Fruit fly (Drosophila melanogaster) whole organism, embryonic: ENCODE results near the gene InR.

Experiments
- Ada2b ChIP-seq: fragments of 200-800 bp; sonication (Bioruptor generic); IDR thresholded peaks from 2 replicates; pipeline ENCODE4 v1.3.6; 2022; ENCODE audit warnings: missing biosample characterization, missing genetic modification characterization
- Bdp1 ChIP-seq: fragments of 200-800 bp; sonication (Bioruptor generic); optimal IDR thresholded peaks from 3 replicates; lab custom pipeline; 2016; ENCODE audit warnings: missing biosample characterization, missing genetic modification characterization
- Blimp-1 ChIP-seq: fragments of 200-800 bp; sonication (Bioruptor generic); optimal IDR thresholded peaks from 3 replicates; lab custom pipeline; 2018; ENCODE audit warnings: missing biosample characterization, missing genetic modification characterization, mild to moderate bottlenecking, moderate library complexity, missing genetic modification reagents
- CG10321 ChIP-seq: fragments of 200-800 bp; sonication (Bioruptor generic); IDR thresholded peaks from 2 replicates; pipeline ENCODE4 v1.3.6; 2022; ENCODE audit warnings: missing biosample characterization, missing genetic modification characterization
- CG10654 ChIP-seq: fragments of 200-800 bp; sonication (Bioruptor generic); optimal IDR thresholded peaks from 2 replicates; lab custom pipeline; 2016; ENCODE audit warnings: missing biosample characterization, missing genetic modification characterization
- CG12071 ChIP-seq: fragments of 200-800 bp; sonication (Bioruptor generic); optimal IDR thresholded peaks from 3 replicates; lab custom pipeline; 2018; ENCODE audit warnings: missing biosample characterization, mild to moderate bottlenecking, missing genetic modification characterization
- CG14860 ChIP-seq: fragments of 200-800 bp; sonication (Bioruptor generic); IDR thresholded peaks from 3 replicates; pipeline ENCODE4 v1.3.6; 2022; ENCODE audit warnings: missing biosample characterization, missing genetic modification characterization; ENCODE audit not compliant: partially characterized antibody
- CG1602 ChIP-seq: fragments of 200-800 bp; sonication (Bioruptor generic); optimal IDR thresholded peaks from 3 replicates; lab custom pipeline; 2016; ENCODE audit warnings: missing biosample characterization, missing genetic modification characterization
- CG17186 ChIP-seq: fragments of 200-800 bp; sonication (Bioruptor generic); optimal IDR thresholded peaks from 3 replicates; lab custom pipeline; 2017; ENCODE audit warnings: missing biosample characterization, missing genetic modification reagents, missing genetic modification characterization
- CG1792 ChIP-seq: fragments of 200-800 bp; sonication (Bioruptor generic); optimal IDR thresholded peaks from 2 replicates; lab custom pipeline; 2016; ENCODE audit warnings: missing biosample characterization, missing genetic modification characterization
- CG18011 ChIP-seq: fragments of 200-800 bp; sonication (Bioruptor generic); optimal IDR thresholded peaks from 2 replicates; lab custom pipeline; 2017; ENCODE audit warnings: missing biosample characterization, missing genetic modification characterization, mild to moderate bottlenecking, moderate library complexity, missing genotype
- CG31441 ChIP-seq: fragments of 200-800 bp; sonication (Bioruptor generic); IDR thresholded peaks from 2 replicates; pipeline ENCODE4 v1.3.6; 2022; ENCODE audit warnings: missing biosample characterization, missing genetic modification characterization
- CG42726 ChIP-seq: fragments of 200-800 bp; sonication (Bioruptor generic); IDR thresholded peaks from 2 replicates; pipeline ENCODE4 v1.3.6; 2022; ENCODE audit warnings: missing biosample characterization, missing genetic modification characterization; ENCODE audit not compliant: partially characterized antibody
- CG43689 ChIP-seq: fragments of 200-800 bp; sonication (Bioruptor generic); IDR thresholded peaks from 2 replicates; pipeline ENCODE4 v1.3.6; 2022; ENCODE audit warnings: missing biosample characterization, missing genetic modification characterization
- CG4854 ChIP-seq: fragments of 200-800 bp; sonication (Bioruptor generic); optimal IDR thresholded peaks from 2 replicates; lab custom pipeline; 2016; ENCODE audit warnings: missing biosample characterization, missing genetic modification characterization, inconsistent platforms
- CG5180 ChIP-seq: fragments of 200-800 bp; sonication (Bioruptor generic); optimal IDR thresholded peaks from 3 replicates; lab custom pipeline; 2017; ENCODE audit warnings: missing biosample characterization, missing genetic modification characterization, mild to moderate bottlenecking, moderate library complexity, missing genetic modification reagents
- CG6272 ChIP-seq: fragments of 200-800 bp; sonication (Bioruptor generic); IDR thresholded peaks from 2 replicates; pipeline ENCODE4 v1.3.6; 2022; ENCODE audit warnings: missing biosample characterization, missing genetic modification characterization
- CG6654 ChIP-seq: fragments of 200-800 bp; sonication (Bioruptor generic); optimal IDR thresholded peaks from 2 replicates; lab custom pipeline; 2017; ENCODE audit warnings: missing biosample characterization, mild to moderate bottlenecking, missing genetic modification characterization
- CG7357 ChIP-seq: fragments of 200-800 bp; sonication (Bioruptor generic); IDR thresholded peaks from 3 replicates; pipeline ENCODE4 v1.3.6; 2022; ENCODE audit warnings: missing biosample characterization, missing genetic modification characterization
- Doc2 ChIP-seq: fragments of 200-800 bp; sonication (Bioruptor generic); IDR thresholded peaks from 2 replicates; pipeline ENCODE4 v1.3.6; 2022; ENCODE audit warnings: missing biosample characterization, missing genetic modification characterization
- E2f2 ChIP-seq: fragments of 200-800 bp; sonication (Bioruptor generic); IDR thresholded peaks from 2 replicates; pipeline ENCODE4 v1.3.6; 2022; ENCODE audit warnings: missing biosample characterization, missing genetic modification characterization
- Hr39 ChIP-seq: fragments of >200 bp; optimal IDR thresholded peaks from 2 replicates; lab custom pipeline; 2017
- Six4 ChIP-seq: fragments of 200-800 bp; sonication (Bioruptor generic); optimal IDR thresholded peaks from 2 replicates; lab custom pipeline; 2016; ENCODE audit warnings: missing biosample characterization, missing genetic modification characterization
- Sry-β ChIP-seq: fragments of 200-800 bp; sonication (Bioruptor generic); optimal IDR thresholded peaks from 2 replicates; lab custom pipeline; 2018; ENCODE audit warnings: missing biosample characterization, mild to moderate bottlenecking, missing genetic modification characterization, moderate library complexity
- Taf1 ChIP-seq: fragments of 200-800 bp; sonication (Bioruptor generic); IDR thresholded peaks from 2 replicates; pipeline ENCODE4 v1.3.6; 2022; ENCODE audit warnings: missing biosample characterization, missing genetic modification characterization
- Xrp1 ChIP-seq: fragments of 200-800 bp; sonication (Bioruptor generic); IDR thresholded peaks from 2 replicates; pipeline ENCODE4 v1.3.6; 2022; ENCODE audit warnings: missing biosample characterization, missing genetic modification characterization
- bcd ChIP-seq: fragments of 200-800 bp; sonication (Bioruptor generic); optimal IDR thresholded peaks from 2 replicates; lab custom pipeline; 2017; ENCODE audit warnings: missing biosample characterization, mild to moderate bottlenecking, missing genetic modification characterization
- btn ChIP-seq: fragments of 200-800 bp; sonication (Bioruptor generic); optimal IDR thresholded peaks from 2 replicates; lab custom pipeline; 2016; ENCODE audit warnings: missing biosample characterization, missing genetic modification characterization
- cad ChIP-seq: fragments of >200 bp; optimal IDR thresholded peaks from 2 replicates; lab custom pipeline; 2017; ENCODE audit warnings: missing biosample characterization, missing genetic modification characterization
- chinmo ChIP-seq: fragments of 200-800 bp; sonication (Bioruptor generic); IDR thresholded peaks from 4 replicates; pipeline ENCODE4 v1.3.6; 2022; ENCODE audit warnings: missing biosample characterization, missing genetic modification characterization; ENCODE audit not compliant: partially characterized antibody
- gem ChIP-seq: fragments of 200-800 bp; sonication (Bioruptor generic); optimal IDR thresholded peaks from 2 replicates; lab custom pipeline; 2019; ENCODE audit warnings: missing biosample characterization, mild to moderate bottlenecking, missing genetic modification characterization, moderate library complexity
- inv ChIP-seq: fragments of 200-800 bp; sonication (Bioruptor generic); IDR thresholded peaks from 2 replicates; pipeline ENCODE4 v1.3.6; 2022; ENCODE audit warnings: missing biosample characterization, missing genetic modification characterization; ENCODE audit not compliant: partially characterized antibody
- kah ChIP-seq: fragments of 200-800 bp; sonication (Bioruptor generic); optimal IDR thresholded peaks from 2 replicates; lab custom pipeline; 2018; ENCODE audit warnings: missing biosample characterization, mild to moderate bottlenecking, missing genetic modification characterization
- onecut ChIP-seq: fragments of 200-800 bp; sonication (Bioruptor generic); IDR thresholded peaks from 2 replicates; pipeline ENCODE4 v1.3.6; 2022; ENCODE audit warnings: missing biosample characterization, missing genetic modification characterization
- sqz ChIP-seq: fragments of 200-800 bp; sonication (Bioruptor generic); optimal IDR thresholded peaks from 3 replicates; lab custom pipeline; 2018; ENCODE audit warnings: missing biosample characterization, mild to moderate bottlenecking, missing genetic modification characterization
- tap ChIP-seq: fragments of 200-800 bp; optimal IDR thresholded peaks from 3 replicates; lab custom pipeline; 2019; ENCODE audit warnings: missing biosample characterization, mild to moderate bottlenecking, missing genetic modification characterization, moderate library complexity
- tgo ChIP-seq: fragments of 200-800 bp; sonication (Bioruptor generic); IDR thresholded peaks from 3 replicates; pipeline ENCODE4 v1.3.6; 2022; ENCODE audit warnings: missing biosample characterization, missing genetic modification characterization
- tna ChIP-seq: fragments of 200-800 bp; sonication (Bioruptor generic); IDR thresholded peaks from 2 replicates; pipeline ENCODE4 v1.3.6; 2022; ENCODE audit warnings: missing biosample characterization, missing genetic modification characterization; ENCODE audit not compliant: partially characterized antibody
- zfh1 ChIP-seq: fragments of 200-800 bp; sonication (Bioruptor generic); IDR thresholded peaks from 3 replicates; pipeline ENCODE4 v1.3.6; 2022; ENCODE audit warnings: missing biosample characterization, missing genetic modification characterization

The InR gene

DNA sequence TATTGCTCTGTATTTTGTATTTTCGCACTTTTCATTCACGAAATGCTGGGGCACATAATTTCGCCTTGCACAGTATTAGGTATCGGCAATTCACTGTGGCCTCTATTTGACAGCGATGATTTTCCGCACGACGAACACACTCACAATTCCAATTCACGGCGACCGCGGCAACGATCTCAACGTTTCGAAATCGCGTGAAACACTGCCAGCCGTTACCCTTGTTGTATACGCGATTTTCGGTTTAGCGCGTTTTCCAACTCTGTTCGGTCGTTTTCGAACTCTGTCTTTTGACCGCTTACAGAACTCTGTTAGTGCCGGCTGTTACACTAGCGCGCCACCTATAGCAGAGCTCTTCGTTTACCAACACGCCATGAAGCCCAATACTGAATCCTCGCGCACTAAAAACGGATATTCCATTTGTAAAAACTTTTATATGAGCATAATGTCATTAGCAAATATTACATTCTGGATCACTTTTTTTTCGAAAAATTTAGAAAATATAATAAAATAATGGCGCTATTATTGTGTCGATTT lies at the start of gene InR (continued):
- TF ChIP-seq Xrp1 (GFP tag; lab: Robert Waterston, UW) (no peak), CG17186 (GFP tag; lab: Kevin White, UChicago) (peak; percentile 34), kah (GFP tag; lab: Kevin White, UChicago) (peak; percentile 45), CG31441 (no peak), CG5180 (GFP tag; lab: Kevin White, UChicago) (peak; percentile 23), Taf1 (GFP tag; lab: Robert Waterston, UW) (no peak), Blimp-1 (GFP tag; lab: Kevin White, UChicago) (no peak), CG6272 (GFP tag; lab: Robert Waterston, UW) (0 out of 2 replicates have a peak, but pooled peaks have one; percentile 26), E2f2 (GFP tag; lab: Robert Waterston, UW) (no peak), CG1602 (GFP tag; lab: Kevin White, UChicago) (peak; percentile 62), Bdp1 (GFP tag; lab: Kevin White, UChicago) (peak; percentile 67), zfh1 (GFP tag; lab: Robert Waterston, UW) (no peak), onecut (GFP tag; lab: Robert Waterston, UW) (peak; percentile 50), btn (GFP tag; lab: Kevin White, UChicago) (peak; percentile 49), CG43689 (GFP tag; lab: Robert Waterston, UW) (no peak), CG18011 (GFP tag; lab: Kevin White, UChicago) (peak; percentile 45), Ada2b (GFP tag; lab: Robert Waterston, UW) (no peak), Hr39 (lab: Kevin White, UChicago) (no peak), CG10321 (no peak), bcd (GFP tag; lab: Kevin White, UChicago) (peak; percentile 58), Doc2 (GFP tag; lab: Robert Waterston, UW) (no peak), CG1792 (GFP tag; lab: Kevin White, UChicago) (peak; percentile 66), inv (GFP tag; lab: Robert Waterston, UW) (no peak), gem (tag; lab: Kevin White, UChicago) (peak; percentile 37), Six4 (GFP tag; lab: Kevin White, UChicago) (peak; percentile 56), Sry-β (GFP tag; lab: Kevin White, UChicago) (no peak), CG12071 (GFP tag; lab: Kevin White, UChicago) (peak; percentile 71), tna (GFP tag; lab: Robert Waterston, UW) (no peak)

DNA sequence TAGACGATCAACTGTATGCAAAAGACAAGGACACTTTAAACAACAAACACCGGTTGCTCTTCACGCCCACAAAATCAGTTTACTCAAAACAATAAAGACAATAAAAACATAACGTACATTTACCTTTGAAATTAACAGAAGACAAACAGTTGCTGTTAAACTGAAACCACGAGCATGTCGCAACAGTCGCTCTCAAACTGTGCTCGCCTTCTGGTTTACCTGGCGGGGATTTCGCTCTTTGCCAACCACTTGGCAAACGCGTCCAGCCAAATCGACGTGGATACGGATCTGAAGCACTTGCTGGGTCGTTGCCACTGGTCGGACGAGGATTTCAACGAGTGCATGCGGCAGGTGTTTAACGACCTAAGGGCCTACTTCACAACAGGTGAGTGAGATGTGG lies 46.3 kb upstream of the InR start:
- 0 out of 2 replicates have a peak, but pooled peaks have one; percentile 29 for TF ChIP-seq CG42726 (GFP tag; lab: Robert Waterston, UW)
- no peak for TF ChIP-seq CG10654
- TF ChIP-seq cad (GFP tag; lab: Kevin White, UChicago), result peak; percentile 70
- no peak for TF ChIP-seq sqz (GFP tag; lab: Kevin White, UChicago)
- no peak for TF ChIP-seq CG7357 (GFP tag; lab: Robert Waterston, UW)
- TF ChIP-seq CG4854 (GFP tag; lab: Kevin White, UChicago), result no peak
- TF ChIP-seq CG6654 (GFP tag; lab: Kevin White, UChicago), result peak; percentile 95

DNA sequence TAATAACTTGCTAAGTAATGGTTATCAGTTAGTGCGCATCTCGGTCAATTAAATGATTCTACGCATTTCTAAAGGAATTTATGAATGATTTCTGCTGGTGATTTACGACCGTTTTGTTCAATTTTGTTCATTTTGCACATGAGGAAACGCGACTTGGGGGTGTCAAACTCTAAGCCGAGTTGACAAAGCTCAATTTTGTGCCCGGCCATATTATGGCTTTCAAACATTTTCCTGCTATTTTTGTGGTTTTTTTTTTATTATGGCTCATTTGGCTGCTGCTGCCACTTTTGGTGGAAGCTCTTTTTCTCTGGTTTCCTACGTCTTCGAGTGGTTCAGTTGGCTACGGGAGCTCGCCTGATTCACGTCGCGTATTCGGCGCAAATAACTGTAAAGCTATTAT lies 45.0 kb upstream of the InR start, which contains the start of gene Jhbp16:
Gene Jhbp16, plus strand, starts transcription at position 301 of the 400 bp plus-strand sequence.
- TF ChIP-seq tgo (GFP tag; lab: Robert Waterston, UW) (no peak), chinmo (GFP tag; lab: Robert Waterston, UW) (no peak), tap (tag; lab: Kevin White, UChicago) (no peak), CG14860 (GFP tag; lab: Robert Waterston, UW) (no peak)
- TF ChIP-seq, all 482 proteins: peak for 0
